Worm (Caenorhabditis elegans) whole organism, L4/young adult: ENCODE results near the gene C27A2.12.

Experiments used
- W03F9.2 ChIP-seq: fragments of 150-350 bp; optimal IDR thresholded peaks from 2 replicates; lab custom pipeline; 2014; ENCODE audit warnings: missing biosample characterization, missing genetic modification characterization
- dao-5 ChIP-seq: sonication (generic microtip); optimal IDR thresholded peaks from 2 replicates; lab custom pipeline; 2016; ENCODE audit warnings: missing genotype, missing genetic modification characterization, moderate library complexity, missing compliant biosample characterization
- him-1 ChIP-seq: sonication (generic microtip); optimal IDR thresholded peaks from 2 replicates; lab custom pipeline; 2016; ENCODE audit warnings: missing genotype, missing genetic modification reagents, missing genetic modification characterization, missing compliant biosample characterization

The C27A2.12 gene

DNA sequence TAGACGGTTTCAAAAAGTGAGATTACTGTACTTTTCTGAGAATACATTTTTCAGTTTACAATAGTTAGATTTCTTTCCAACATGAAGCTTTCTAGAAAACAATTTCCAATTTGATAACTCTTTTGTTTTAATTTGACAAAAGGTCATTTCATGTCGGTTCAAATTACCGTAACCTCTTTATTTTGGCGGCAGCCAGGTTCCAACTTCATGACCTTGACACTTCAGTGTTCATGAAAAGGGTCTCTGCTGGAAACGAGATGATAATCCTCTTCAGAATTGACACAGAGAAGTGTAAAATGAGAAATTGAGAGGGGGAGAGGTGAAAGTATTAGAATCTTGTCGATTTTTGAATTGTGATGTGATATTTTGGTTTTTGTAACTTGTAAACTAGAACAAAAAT lies 36.4 kb downstream of the C27A2.12 start:
- TF ChIP-seq dao-5 (tag; lab: Kevin White, UChicago) (no peak), W03F9.2 (tag; lab: Kevin White, UChicago) (no peak), him-1 (tag; lab: Kevin White, UChicago) (no peak)

DNA sequence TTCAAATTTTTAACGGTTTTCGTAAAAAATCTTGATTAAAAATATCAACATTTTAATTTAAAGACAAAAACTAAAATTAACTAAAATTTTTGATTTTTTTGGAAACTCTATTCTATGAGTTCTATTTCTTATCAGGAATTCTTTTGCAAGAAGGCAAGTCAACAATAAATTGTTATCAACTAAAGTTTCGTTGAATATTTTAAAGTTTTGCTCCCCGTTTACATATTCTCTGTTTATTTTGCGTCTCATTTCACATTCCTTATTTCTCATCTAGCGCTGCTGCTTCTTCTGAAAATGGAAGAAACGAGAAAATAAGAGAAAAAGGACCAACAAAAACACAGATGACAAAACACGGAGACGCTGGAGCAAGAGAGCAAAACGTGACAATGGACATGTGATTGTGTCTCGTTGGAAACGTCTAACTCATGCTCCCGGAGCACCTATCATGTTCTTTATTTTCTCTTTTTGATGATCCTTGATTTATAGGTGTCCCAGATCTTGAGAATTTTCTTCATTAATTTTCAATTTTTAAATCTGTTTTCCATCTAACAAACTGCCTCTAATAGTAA lies 37.3 kb downstream of the C27A2.12 start:
- TF ChIP-seq dao-5 (tag; lab: Kevin White, UChicago) = no peak
- no peak for TF ChIP-seq him-1 (tag; lab: Kevin White, UChicago)
- TF ChIP-seq W03F9.2 (tag; lab: Kevin White, UChicago) = no peak

DNA sequence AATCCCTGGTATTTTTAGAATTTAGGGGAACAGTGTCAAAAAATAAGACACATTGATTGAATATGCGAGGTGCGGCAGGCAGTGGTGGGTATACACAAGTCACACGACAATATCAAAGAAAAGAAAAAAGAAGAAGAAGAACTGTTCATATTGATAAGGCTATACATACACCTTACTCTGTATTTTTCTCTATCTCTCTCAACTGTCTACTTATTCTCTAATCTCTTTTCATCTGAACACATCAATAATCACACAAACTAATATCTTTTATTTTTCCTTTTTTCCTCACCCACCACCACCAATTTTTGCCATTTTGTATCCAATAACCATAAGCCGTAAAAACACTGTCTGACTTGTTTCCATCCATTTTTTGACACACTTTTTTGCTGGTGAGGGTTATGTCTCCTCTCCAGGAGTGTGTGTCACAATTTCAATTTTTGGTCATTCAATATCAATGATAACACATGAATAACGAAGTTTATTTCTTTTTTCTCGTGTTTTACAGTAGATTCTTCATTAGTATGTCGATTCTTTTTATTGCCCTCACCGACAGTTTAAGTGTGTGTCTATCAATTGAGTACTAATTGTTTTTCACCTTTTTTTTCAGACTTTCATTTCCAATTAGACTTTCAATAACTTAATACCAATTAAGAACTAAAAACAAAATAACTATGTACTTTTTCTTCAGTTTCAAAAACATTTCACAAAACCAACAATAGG lies 38.4 kb downstream of the C27A2.12 start:
- TF ChIP-seq W03F9.2 (tag; lab: Kevin White, UChicago) (no peak), dao-5 (tag; lab: Kevin White, UChicago) (no peak), him-1 (tag; lab: Kevin White, UChicago) (no peak)

DNA sequence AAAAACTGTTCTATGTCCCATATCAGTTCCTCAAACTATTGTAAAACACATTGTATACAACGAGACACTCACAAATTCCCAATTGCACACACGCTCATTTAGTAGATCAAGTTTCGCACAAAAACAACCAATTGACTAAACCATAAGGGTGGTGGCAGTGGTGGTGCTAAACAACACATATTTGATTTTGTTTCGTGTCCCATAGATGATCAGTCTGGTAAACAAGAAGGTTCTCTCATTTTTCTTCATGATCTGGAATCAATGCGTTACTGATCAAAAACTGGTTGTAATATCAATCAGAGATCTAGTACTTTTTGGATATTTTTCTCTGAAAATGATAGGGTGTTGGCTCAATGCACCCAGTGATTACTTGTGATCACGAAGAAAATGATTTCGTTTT lies 39.4 kb downstream of the C27A2.12 start:
- TF ChIP-seq dao-5 (tag; lab: Kevin White, UChicago) = no peak
- TF ChIP-seq him-1 (tag; lab: Kevin White, UChicago) = no peak
- no peak for TF ChIP-seq W03F9.2 (tag; lab: Kevin White, UChicago)

DNA sequence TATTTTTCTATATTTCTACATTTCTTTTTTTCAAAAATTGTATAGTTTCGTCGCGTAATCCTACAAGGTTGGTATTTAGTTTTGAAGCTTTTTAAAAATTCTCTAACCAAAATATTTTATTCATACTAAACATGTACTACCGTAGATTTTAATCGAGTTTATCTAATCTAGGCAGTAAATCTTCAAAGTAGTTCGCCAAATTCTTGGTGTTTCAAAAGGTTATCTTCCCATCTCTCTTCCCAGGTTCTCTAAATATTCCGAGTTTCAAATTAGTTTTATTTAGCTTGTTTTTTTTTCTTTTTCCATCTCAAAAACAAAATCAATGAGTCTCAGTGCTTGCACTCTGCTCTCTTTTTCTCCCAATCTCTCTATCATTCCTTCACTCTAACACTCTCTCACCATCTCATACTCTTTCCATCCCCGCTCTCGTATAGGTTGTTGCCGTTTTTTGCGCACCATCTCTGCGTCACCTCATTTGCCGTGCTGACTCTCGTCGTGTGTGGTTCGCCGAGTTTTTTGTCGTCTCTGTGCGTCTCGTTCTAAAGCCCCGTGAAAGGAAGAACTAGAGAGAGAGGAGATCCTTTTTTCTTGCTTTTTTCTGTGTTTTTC lies 40.9 kb downstream of the C27A2.12 start:
- TF ChIP-seq him-1 (tag; lab: Kevin White, UChicago) (peak; percentile 12), dao-5 (tag; lab: Kevin White, UChicago) (no peak), W03F9.2 (tag; lab: Kevin White, UChicago) (peak; percentile 45)

DNA sequence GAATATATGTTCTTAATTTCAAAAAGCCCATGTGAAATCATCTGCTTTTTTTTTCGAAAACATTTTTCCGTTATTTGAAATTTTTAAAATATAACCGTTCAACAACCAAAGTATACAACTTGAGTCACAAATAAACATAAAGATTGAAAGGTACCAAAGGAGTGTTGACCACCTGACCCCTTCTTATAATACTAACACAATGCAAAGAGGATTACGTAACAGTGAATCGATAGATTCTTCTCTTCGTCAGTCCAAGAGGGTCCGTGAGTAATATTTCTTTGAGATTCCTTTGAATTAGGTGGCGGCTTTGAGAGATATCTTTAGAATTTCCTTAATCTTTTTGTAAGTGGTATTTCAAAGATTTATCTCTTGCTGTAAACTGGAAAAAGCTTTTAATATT lies 41.8 kb downstream of the C27A2.12 start:
- no peak for TF ChIP-seq him-1 (tag; lab: Kevin White, UChicago)
- no peak for TF ChIP-seq W03F9.2 (tag; lab: Kevin White, UChicago)
- TF ChIP-seq dao-5 (tag; lab: Kevin White, UChicago) = no peak

DNA sequence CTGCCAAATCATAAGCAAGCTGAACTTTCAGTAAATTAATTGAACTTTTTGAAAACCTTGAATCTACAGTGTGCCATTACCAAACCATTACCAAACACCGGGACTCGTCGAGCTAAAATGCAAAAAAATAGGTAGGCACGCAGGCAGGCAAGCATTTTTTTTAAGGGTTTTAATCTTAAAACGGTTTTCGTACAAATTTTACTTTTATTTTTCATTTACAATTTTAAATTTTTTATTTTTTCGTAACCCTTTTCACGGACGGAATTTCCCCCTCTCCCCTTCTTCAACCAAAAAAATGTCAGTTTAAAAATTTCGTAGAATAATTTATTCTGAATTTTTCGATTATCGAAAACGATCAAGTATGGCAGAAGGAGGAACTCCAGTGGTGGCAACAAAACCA lies 43.5 kb downstream of the C27A2.12 start, which contains the start of gene F59A6.2:
Gene F59A6.2, plus strand, starts transcription at position 301 of the 400 bp plus-strand sequence.
- TF ChIP-seq him-1 (tag; lab: Kevin White, UChicago) (no peak), dao-5 (tag; lab: Kevin White, UChicago) (no peak), W03F9.2 (tag; lab: Kevin White, UChicago) (no peak)

DNA sequence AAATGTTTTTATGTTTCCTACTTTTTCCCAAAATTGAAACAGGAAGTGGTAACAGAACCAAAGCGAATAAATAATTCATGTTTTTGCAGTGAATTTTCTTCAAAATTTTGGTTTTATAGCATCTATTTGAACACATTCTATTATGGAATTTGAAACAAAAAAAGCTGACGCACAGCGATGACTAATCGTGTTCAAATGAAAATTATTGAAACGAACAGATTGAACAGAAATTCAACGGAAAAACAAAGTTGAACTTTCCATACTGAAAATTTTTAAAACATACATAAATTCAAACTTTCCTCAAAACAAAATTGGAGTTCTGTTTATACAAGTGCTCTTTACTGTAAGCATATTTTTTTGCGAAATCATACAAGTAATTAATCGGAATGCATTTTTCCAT lies 46.0 kb downstream of the C27A2.12 start, which contains the start of gene F59A6.12:
Gene F59A6.12, minus strand, starts transcription at position 101 of the 400 bp plus-strand sequence.
- TF ChIP-seq him-1 (tag; lab: Kevin White, UChicago) (no peak), dao-5 (tag; lab: Kevin White, UChicago) (no peak), W03F9.2 (tag; lab: Kevin White, UChicago) (no peak)

DNA sequence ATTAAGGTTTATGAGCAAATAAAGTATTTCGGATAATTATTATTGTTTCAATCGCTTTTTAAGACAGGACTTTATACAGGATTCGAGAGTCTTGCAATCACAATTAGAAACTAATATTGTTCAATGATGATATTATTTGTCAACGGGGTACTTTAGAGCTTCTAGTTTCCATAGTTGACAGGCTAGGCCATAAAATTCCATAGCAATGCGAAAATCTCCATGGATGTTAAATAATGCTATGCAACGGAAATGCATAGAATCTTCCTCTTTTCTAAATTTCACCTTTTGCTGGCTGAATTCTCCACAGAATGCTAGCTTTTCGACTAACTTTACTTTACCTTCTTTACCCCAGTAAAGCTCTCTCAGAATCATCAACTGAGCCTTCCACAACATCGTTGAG lies 49.9 kb downstream of the C27A2.12 start, which contains the start of gene F59A6.3:
Gene F59A6.3, plus strand, starts transcription at position 301 of the 400 bp plus-strand sequence.
- TF ChIP-seq W03F9.2 (tag; lab: Kevin White, UChicago) (no peak), dao-5 (tag; lab: Kevin White, UChicago) (no peak), him-1 (tag; lab: Kevin White, UChicago) (no peak)
